3 worm cellular contexts compared by ENCODE assay signal in genomic region chrIV:1371300-1371699, ce11.
TF ChIP-seq lines count a peak whose summit lies in the region.

No protein-coding gene starts in this region.

TF ChIP-seq in whole organism, L1 larva, 84 proteins besides CTCF, POLR2A, EP300 and RAD21 (continued from another document):
- TF ChIP-seq ceh-90 (tag; optimal IDR thresholded peaks at IDR 0.05; lab: Kevin White, UChicago) = no peak
- TF ChIP-seq ceh-8 (GFP tag; optimal IDR thresholded peaks at IDR 0.05; lab: Kevin White, UChicago) = no peak
- no peak for TF ChIP-seq sptf-1 (tag; optimal IDR thresholded peaks at IDR 0.05; lab: Kevin White, UChicago)
- no peak for TF ChIP-seq lin-14 (GFP tag; optimal IDR thresholded peaks at IDR 0.05; lab: Kevin White, UChicago)

TF ChIP-seq in whole organism, L2 larva, 48 proteins besides CTCF, POLR2A, EP300 and RAD21 (continued from another document):
- TF ChIP-seq lsy-2 (tag; optimal IDR thresholded peaks at IDR 0.05; lab: Kevin White, UChicago) = no peak
- TF ChIP-seq ama-1 (optimal IDR thresholded peaks at IDR 0.05; lab: Kevin White, UChicago) = no peak
TF ChIP-seq in whole organism, L2 larva: peak in this region for 3.

TF ChIP-seq in whole organism, L4 larva, 104 proteins besides CTCF, POLR2A, EP300 and RAD21 (continued from another document):
- TF ChIP-seq ces-1 (GFP tag; optimal IDR thresholded peaks at IDR 0.05; lab: Kevin White, UChicago) (no peak), ceh-62 (tag; optimal IDR thresholded peaks at IDR 0.05; lab: Kevin White, UChicago) (no peak)
TF ChIP-seq in whole organism, L4 larva: peak in this region for 6.
